Worm (Caenorhabditis elegans) whole organism, L3 larva: ENCODE measurements around the gene lst-4.

ENCODE experiments used
- R02D3.7 ChIP-seq: fragments of 150-350 bp; optimal IDR thresholded peaks from 2 replicates; lab custom pipeline; 2014; ENCODE audit warnings: missing biosample characterization, missing genetic modification characterization
- ZK546.5 ChIP-seq: sonication (generic microtip); optimal IDR thresholded peaks from 2 replicates; lab custom pipeline; 2017; ENCODE audit warnings: missing biosample characterization, missing genetic modification characterization
- aly-2 ChIP-seq: fragments of 150-350 bp; optimal IDR thresholded peaks from 2 replicates; lab custom pipeline; 2014; ENCODE audit warnings: missing biosample characterization, missing genetic modification characterization
- ama-1 ChIP-seq: fragments of 150-350 bp; optimal IDR thresholded peaks from 2 replicates; lab custom pipeline; 2018
- ceh-28 ChIP-seq: fragments of 150-350 bp; optimal IDR thresholded peaks from 2 replicates; lab custom pipeline; 2014; ENCODE audit warnings: missing biosample characterization, missing genetic modification reagents, missing genetic modification characterization
- ceh-82 ChIP-seq: fragments of 150-350 bp; optimal IDR thresholded peaks from 2 replicates; lab custom pipeline; 2014; ENCODE audit warnings: missing biosample characterization, missing genetic modification characterization
- daf-12 ChIP-seq: fragments of 150-350 bp; optimal IDR thresholded peaks from 2 replicates; lab custom pipeline; 2014; ENCODE audit warnings: missing biosample characterization, missing genetic modification reagents, missing genetic modification characterization
- egl-5 ChIP-seq: fragments of 150-350 bp; optimal IDR thresholded peaks from 2 replicates; lab custom pipeline; 2017; ENCODE audit warnings: missing biosample characterization, missing genetic modification reagents, missing genetic modification characterization, inconsistent platforms
- elt-1 ChIP-seq: fragments of 150-350 bp; optimal IDR thresholded peaks from 2 replicates; lab custom pipeline; 2014; ENCODE audit warnings: missing biosample characterization, missing genetic modification characterization
- elt-2 ChIP-seq: sonication (generic microtip); optimal IDR thresholded peaks from 2 replicates; lab custom pipeline; 2016; ENCODE audit warnings: missing genetic modification reagents, mild to moderate bottlenecking, missing genetic modification characterization, missing compliant biosample characterization
- elt-3 ChIP-seq, 3 experiments: fragments of 150-350 bp in 1 of 3; sonication (generic microtip) in 2 of 3; optimal IDR thresholded peaks; 2 replicates in 2 of 3; 4 replicates in 1 of 3; lab custom pipeline; 2014 to 2017; ENCODE audit warnings: missing biosample characterization in 3 of 3, missing genetic modification characterization in 3 of 3
- eor-1 ChIP-seq, 2 experiments: fragments of 150-350 bp; optimal IDR thresholded peaks; 2 replicates each; lab custom pipeline; 2014 to 2018; ENCODE audit warnings: missing biosample characterization in 2 of 2, missing genetic modification characterization in 2 of 2
- fkh-10 ChIP-seq: sonication (generic microtip); optimal IDR thresholded peaks from 2 replicates; lab custom pipeline; 2017; ENCODE audit warnings: missing biosample characterization, missing genetic modification reagents, missing genetic modification characterization
- hmg-11 ChIP-seq: sonication (generic microtip); optimal IDR thresholded peaks from 2 replicates; lab custom pipeline; 2016; ENCODE audit warnings: missing genetic modification characterization, missing compliant biosample characterization
- lin-15B ChIP-seq: fragments of 150-350 bp; optimal IDR thresholded peaks from 2 replicates; lab custom pipeline; 2014; ENCODE audit warnings: missing biosample characterization, missing genetic modification characterization
- mdl-1 ChIP-seq: fragments of 150-350 bp; optimal IDR thresholded peaks from 2 replicates; lab custom pipeline; 2014; ENCODE audit warnings: missing biosample characterization, missing genetic modification characterization
- mml-1 ChIP-seq: fragments of 150-350 bp; sonication (generic microtip); optimal IDR thresholded peaks from 3 replicates; lab custom pipeline; 2014; ENCODE audit warnings: missing biosample characterization, missing genetic modification characterization
- nfya-1 ChIP-seq: sonication (generic microtip); optimal IDR thresholded peaks from 2 replicates; lab custom pipeline; 2017; ENCODE audit warnings: missing genetic modification characterization, mild to moderate bottlenecking, missing compliant biosample characterization, antibody characterized with exemption, moderate library complexity; ENCODE audit not compliant: insufficient read depth
- nhr-11 ChIP-seq: fragments of 150-350 bp; optimal IDR thresholded peaks from 2 replicates; lab custom pipeline; 2014; ENCODE audit warnings: missing biosample characterization, missing genetic modification characterization
- nhr-12 ChIP-seq: fragments of 150-350 bp; optimal IDR thresholded peaks from 2 replicates; lab custom pipeline; 2014; ENCODE audit warnings: missing biosample characterization, missing genetic modification characterization
- nhr-23 ChIP-seq: fragments of 150-350 bp; optimal IDR thresholded peaks from 2 replicates; lab custom pipeline; 2014; ENCODE audit warnings: missing biosample characterization, missing genetic modification reagents, missing genetic modification characterization
- nhr-237 ChIP-seq: fragments of 150-350 bp; optimal IDR thresholded peaks from 2 replicates; lab custom pipeline; 2014; ENCODE audit warnings: missing biosample characterization, missing genetic modification characterization
- nhr-25 ChIP-seq: sonication (generic microtip); optimal IDR thresholded peaks from 2 replicates; lab custom pipeline; 2017; ENCODE audit warnings: missing biosample characterization, missing genetic modification characterization
- nhr-43 ChIP-seq: sonication (generic microtip); optimal IDR thresholded peaks from 2 replicates; lab custom pipeline; 2016; ENCODE audit warnings: mild to moderate bottlenecking, missing genetic modification characterization, missing compliant biosample characterization; ENCODE audit not compliant: poor library complexity, severe bottlenecking
- nhr-67 ChIP-seq: fragments of 150-350 bp; optimal IDR thresholded peaks from 2 replicates; lab custom pipeline; 2014; ENCODE audit warnings: missing biosample characterization, missing genetic modification characterization
- nhr-76 ChIP-seq: fragments of 150-350 bp; sonication (generic microtip); optimal IDR thresholded peaks from 5 replicates; lab custom pipeline; 2014; ENCODE audit warnings: missing biosample characterization, missing genetic modification characterization
- nhr-77 ChIP-seq: fragments of 150-350 bp; optimal IDR thresholded peaks from 2 replicates; lab custom pipeline; 2014; ENCODE audit warnings: missing biosample characterization, missing genetic modification characterization
- pha-4 ChIP-seq: fragments of 150-350 bp; optimal IDR thresholded peaks from 2 replicates; lab custom pipeline; 2014; ENCODE audit warnings: missing biosample characterization, missing genetic modification reagents, missing genetic modification characterization
- pqm-1 ChIP-seq: fragments of 150-350 bp; optimal IDR thresholded peaks from 2 replicates; lab custom pipeline; 2017; ENCODE audit warnings: missing biosample characterization, missing genetic modification characterization, inconsistent platforms
- sea-2 ChIP-seq: fragments of 150-350 bp; sonication (generic microtip); optimal IDR thresholded peaks from 4 replicates; lab custom pipeline; 2014; ENCODE audit warnings: missing biosample characterization, missing genetic modification reagents, missing genetic modification characterization
- snpc-4 ChIP-seq: fragments of 150-350 bp; optimal IDR thresholded peaks from 2 replicates; lab custom pipeline; 2014; ENCODE audit warnings: missing biosample characterization, missing genetic modification characterization
- tbx-2 ChIP-seq: sonication (generic microtip); optimal IDR thresholded peaks from 2 replicates; lab custom pipeline; 2016; ENCODE audit warnings: mild to moderate bottlenecking, missing genetic modification characterization, missing compliant biosample characterization
- zag-1 ChIP-seq: fragments of 150-350 bp; optimal IDR thresholded peaks from 2 replicates; lab custom pipeline; 2014; ENCODE audit warnings: missing biosample characterization, missing genetic modification characterization
- ztf-11 ChIP-seq: fragments of 150-350 bp; optimal IDR thresholded peaks from 2 replicates; lab custom pipeline; 2014; ENCODE audit warnings: missing biosample characterization, missing genetic modification characterization
- ztf-4 ChIP-seq: fragments of 150-350 bp; optimal IDR thresholded peaks from 2 replicates; lab custom pipeline; 2014; ENCODE audit warnings: missing biosample characterization, missing genetic modification characterization

Gene lst-4

ce11 chrIV:14070992-14071289 is 1.3 kb upstream of the lst-4 start (continued):
- peak; percentile 78 for TF ChIP-seq nhr-43
- TF ChIP-seq hmg-11 (tag; lab: Kevin White, UChicago), result peak; percentile 66

- TF ChIP-seq nhr-237 (tag; lab: Kevin White, UChicago) (no peak), snpc-4 (tag; lab: Kevin White, UChicago) (peak; percentile 39), nhr-23 (tag; lab: Kevin White, UChicago) (no peak), lin-15B (tag; lab: Kevin White, UChicago) (peak; percentile 37)
- TF ChIP-seq, all 47 proteins: peak for 2
Measured at ce11 chrIV:14070185-14070991, 728 bp upstream of the lst-4 start.

- TF ChIP-seq lin-15B (tag; lab: Kevin White, UChicago), result no peak
- no peak for TF ChIP-seq ceh-28 (tag; lab: Kevin White, UChicago)
- no peak for TF ChIP-seq pqm-1 (tag; lab: Kevin White, UChicago)
- TF ChIP-seq pha-4, result no peak
- no peak for TF ChIP-seq nhr-77 (tag; lab: Kevin White, UChicago)
- no peak for TF ChIP-seq nhr-76 (tag; lab: Kevin White, UChicago)
- no peak for TF ChIP-seq egl-5 (tag; lab: Kevin White, UChicago)
- no peak for TF ChIP-seq ztf-11 (tag; lab: Kevin White, UChicago)
- no peak for TF ChIP-seq elt-1 (tag; lab: Kevin White, UChicago)
- no peak for TF ChIP-seq nhr-25 (tag; lab: Kevin White, UChicago)
- no peak for TF ChIP-seq sea-2 (GFP tag; lab: Kevin White, UChicago)
- TF ChIP-seq eor-1 (tag; optimal IDR thresholded peaks at IDR 0.05; lab: Kevin White, UChicago), result no peak
- no peak for TF ChIP-seq nhr-12 (tag; lab: Kevin White, UChicago)
- no peak for TF ChIP-seq nfya-1 (tag; lab: Kevin White, UChicago)
- TF ChIP-seq elt-3 (tag; optimal IDR thresholded peaks at IDR 0.05; lab: Kevin White, UChicago), result no peak
- no peak for TF ChIP-seq mml-1 (tag; lab: Kevin White, UChicago)
- TF ChIP-seq aly-2 (tag; lab: Kevin White, UChicago), result no peak
- no peak for TF ChIP-seq ama-1 (lab: Kevin White, UChicago)
- TF ChIP-seq tbx-2 (tag; lab: Kevin White, UChicago), result no peak
- TF ChIP-seq, all 47 proteins: peak for 0
Measured at ce11 chrIV:14066403-14066802, 3.3 kb downstream of the lst-4 start.

ce11 chrIV:14060612-14061011 is 9.0 kb downstream of the lst-4 start, which contains the start of gene Y37A1B.4:
Gene Y37A1B.4, minus strand, starts transcription at chrIV:14060712.
- TF ChIP-seq nhr-11 (tag; lab: Kevin White, UChicago) (no peak), daf-12 (tag; lab: Kevin White, UChicago) (no peak), ZK546.5 (tag; lab: Kevin White, UChicago) (no peak), nhr-77 (tag; lab: Kevin White, UChicago) (no peak), R02D3.7 (no peak), pha-4 (no peak), aly-2 (tag; lab: Kevin White, UChicago) (no peak), nhr-67 (tag; lab: Kevin White, UChicago) (no peak), ztf-4 (no peak), nhr-12 (tag; lab: Kevin White, UChicago) (no peak), nhr-43 (no peak), elt-2 (no peak), zag-1 (tag; lab: Kevin White, UChicago) (no peak), fkh-10 (GFP tag; lab: Kevin White, UChicago) (no peak), ceh-82 (tag; lab: Kevin White, UChicago) (no peak), mdl-1 (tag; lab: Kevin White, UChicago) (no peak), hmg-11 (tag; lab: Kevin White, UChicago) (no peak), egl-5 (tag; lab: Kevin White, UChicago) (no peak), ceh-28 (tag; lab: Kevin White, UChicago) (no peak)
